Worm (Caenorhabditis elegans) whole organism, late embryonic: ENCODE measurements around the gene cgh-1.
"Not testable (repeated sequence)": the region's sequence is repeated elsewhere in the genome, so short reads cannot be mapped to it uniquely, and the experiment has no call there.

ENCODE experiments used
- C08G9.2 ChIP-seq: sonication (generic microtip); optimal IDR thresholded peaks from 2 replicates; lab custom pipeline; 2016; ENCODE audit warnings: mild to moderate bottlenecking, missing genetic modification characterization, moderate library complexity, missing compliant biosample characterization
- F13H6.1 ChIP-seq: sonication (generic microtip); optimal IDR thresholded peaks from 2 replicates; lab custom pipeline; 2016; ENCODE audit warnings: missing genetic modification characterization, missing compliant biosample characterization
- K02D7.2 ChIP-seq: sonication (generic microtip); optimal IDR thresholded peaks from 2 replicates; lab custom pipeline; 2017; ENCODE audit warnings: mild to moderate bottlenecking, missing genetic modification characterization, missing compliant biosample characterization
- K09A11.1 ChIP-seq: sonication (generic microtip); optimal IDR thresholded peaks from 2 replicates; lab custom pipeline; 2017; ENCODE audit warnings: antibody characterized with exemption, mild to moderate bottlenecking, missing genetic modification characterization, missing compliant biosample characterization; ENCODE audit not compliant: insufficient read depth
- Y22D7AL.16 ChIP-seq: sonication (generic microtip); optimal IDR thresholded peaks from 2 replicates; lab custom pipeline; 2016; ENCODE audit warnings: missing genetic modification characterization, missing compliant biosample characterization
- ama-1 ChIP-seq: fragments of 150-350 bp; optimal IDR thresholded peaks from 2 replicates; lab custom pipeline; 2014
- ceh-18 ChIP-seq: sonication (generic microtip); optimal IDR thresholded peaks from 2 replicates; lab custom pipeline; 2016; ENCODE audit warnings: missing genetic modification characterization, missing compliant biosample characterization
- ceh-19 ChIP-seq: fragments of 200-800 bp; sonication (Bioruptor generic); optimal IDR thresholded peaks from 2 replicates; lab custom pipeline; 2018; ENCODE audit warnings: mild to moderate bottlenecking, missing genetic modification characterization, missing compliant biosample characterization
- ceh-22 ChIP-seq: sonication (generic microtip); optimal IDR thresholded peaks from 2 replicates; lab custom pipeline; 2017; ENCODE audit warnings: missing biosample characterization, missing genetic modification characterization
- ceh-31 ChIP-seq: sonication (generic microtip); optimal IDR thresholded peaks from 2 replicates; lab custom pipeline; 2016; ENCODE audit warnings: missing genetic modification characterization, missing compliant biosample characterization
- ceh-48 ChIP-seq: sonication (generic microtip); optimal IDR thresholded peaks from 2 replicates; lab custom pipeline; 2016; ENCODE audit warnings: missing genetic modification characterization, inconsistent platforms, missing compliant biosample characterization
- ceh-6 ChIP-seq: fragments of 200-800 bp; sonication (Bioruptor generic); optimal IDR thresholded peaks from 2 replicates; lab custom pipeline; 2018; ENCODE audit warnings: mild to moderate bottlenecking, missing genetic modification characterization, missing compliant biosample characterization
- che-1 ChIP-seq: sonication (generic microtip); optimal IDR thresholded peaks from 2 replicates; lab custom pipeline; 2016; ENCODE audit warnings: mild to moderate bottlenecking, missing genetic modification characterization, missing compliant biosample characterization
- elt-2 ChIP-seq: sonication (generic microtip); optimal IDR thresholded peaks from 2 replicates; lab custom pipeline; 2016; ENCODE audit warnings: missing genetic modification reagents, missing genetic modification characterization, missing compliant biosample characterization
- elt-4 ChIP-seq: sonication (generic microtip); optimal IDR thresholded peaks from 2 replicates; lab custom pipeline; 2016; ENCODE audit warnings: missing genetic modification characterization, missing compliant biosample characterization
- eyg-1 ChIP-seq: sonication (generic microtip); optimal IDR thresholded peaks from 2 replicates; lab custom pipeline; 2016; ENCODE audit warnings: missing genotype, missing genetic modification characterization, missing compliant biosample characterization
- fkh-10 ChIP-seq: fragments of 150-350 bp; optimal IDR thresholded peaks from 2 replicates; lab custom pipeline; 2014; ENCODE audit warnings: missing biosample characterization, missing genetic modification reagents, missing genetic modification characterization
- gmeb-2 ChIP-seq: sonication (generic microtip); optimal IDR thresholded peaks from 2 replicates; lab custom pipeline; 2016; ENCODE audit warnings: missing genetic modification characterization, inconsistent platforms, missing compliant biosample characterization
- hlh-13 ChIP-seq: fragments of 200-800 bp; sonication (Bioruptor generic); optimal IDR thresholded peaks from 2 replicates; lab custom pipeline; 2018; ENCODE audit warnings: mild to moderate bottlenecking, missing genetic modification characterization, missing compliant biosample characterization
- hlh-30 ChIP-seq: sonication (generic microtip); optimal IDR thresholded peaks from 2 replicates; lab custom pipeline; 2017; ENCODE audit warnings: antibody characterized with exemption, missing genetic modification characterization, missing compliant biosample characterization; ENCODE audit not compliant: insufficient read depth
- hlh-8 ChIP-seq: sonication (generic microtip); optimal IDR thresholded peaks from 2 replicates; lab custom pipeline; 2016; ENCODE audit warnings: missing genotype, missing genetic modification characterization, missing compliant biosample characterization
- lin-11 ChIP-seq: fragments of 200-800 bp; sonication (Bioruptor generic); optimal IDR thresholded peaks from 2 replicates; lab custom pipeline; 2018; ENCODE audit warnings: mild to moderate bottlenecking, missing genetic modification characterization, missing compliant biosample characterization
- madf-2 ChIP-seq: sonication (generic microtip); optimal IDR thresholded peaks from 2 replicates; lab custom pipeline; 2017; ENCODE audit warnings: missing genetic modification characterization, missing compliant biosample characterization
- mec-3 ChIP-seq: sonication (generic microtip); optimal IDR thresholded peaks from 2 replicates; lab custom pipeline; 2016; ENCODE audit warnings: borderline replicate concordance, missing genetic modification characterization, missing compliant biosample characterization
- nfya-1 ChIP-seq: sonication (generic microtip); optimal IDR thresholded peaks from 2 replicates; lab custom pipeline; 2017; ENCODE audit warnings: missing genetic modification characterization, mild to moderate bottlenecking, missing compliant biosample characterization, antibody characterized with exemption, moderate library complexity
- nhr-11 ChIP-seq: fragments of 150-350 bp; optimal IDR thresholded peaks from 2 replicates; lab custom pipeline; 2014; ENCODE audit warnings: missing biosample characterization, missing genetic modification characterization
- npax-4 ChIP-seq: sonication (generic microtip); optimal IDR thresholded peaks from 2 replicates; lab custom pipeline; 2016; ENCODE audit warnings: missing genetic modification characterization, missing compliant biosample characterization
- odd-2 ChIP-seq: sonication (generic microtip); optimal IDR thresholded peaks from 2 replicates; lab custom pipeline; 2017; ENCODE audit warnings: antibody characterized with exemption, mild to moderate bottlenecking, missing genetic modification characterization, missing compliant biosample characterization
- pax-1 ChIP-seq: fragments of 150-350 bp; optimal IDR thresholded peaks from 2 replicates; lab custom pipeline; 2014; ENCODE audit warnings: missing biosample characterization, missing genetic modification characterization
- pros-1 ChIP-seq: fragments of 150-350 bp; optimal IDR thresholded peaks from 2 replicates; lab custom pipeline; 2014; ENCODE audit warnings: missing biosample characterization, missing genetic modification reagents, missing genetic modification characterization
- ref-2 ChIP-seq: sonication (generic microtip); optimal IDR thresholded peaks from 2 replicates; lab custom pipeline; 2016; ENCODE audit warnings: missing genetic modification characterization, missing compliant biosample characterization
- rnt-1 ChIP-seq: sonication (generic microtip); optimal IDR thresholded peaks from 2 replicates; lab custom pipeline; 2016; ENCODE audit warnings: missing genetic modification characterization, missing compliant biosample characterization
- sox-2 ChIP-seq: fragments of 200-800 bp; sonication (Bioruptor generic); IDR thresholded peaks from 2 replicates; pipeline ENCODE4 v1.3.6; 2022; ENCODE audit warnings: missing genetic modification reagents, missing genetic modification characterization, missing compliant biosample characterization
- tbx-2 ChIP-seq: sonication (generic microtip); optimal IDR thresholded peaks from 2 replicates; lab custom pipeline; 2016; ENCODE audit warnings: missing genetic modification characterization, missing compliant biosample characterization
- ttx-3 ChIP-seq: sonication (generic microtip); optimal IDR thresholded peaks from 2 replicates; lab custom pipeline; 2016; ENCODE audit warnings: missing genetic modification reagents, missing genetic modification characterization, missing compliant biosample characterization
- unc-3 ChIP-seq, 2 experiments: fragments of 200-800 bp in 1 of 2; sonication (Bioruptor generic) in 1 of 2; sonication (generic microtip) in 1 of 2; conservative IDR thresholded peaks in 1 of 2; optimal IDR thresholded peaks in 1 of 2; 2 replicates each; pipeline versions ENCODE4 v1.3.6 to Lab custom; 2016 to 2022; ENCODE audit warnings: missing compliant biosample characterization in 2 of 2, missing genetic modification characterization in 2 of 2, missing genetic modification reagents in 1 of 2
- zip-5 ChIP-seq: sonication (generic microtip); optimal IDR thresholded peaks from 2 replicates; lab custom pipeline; 2016; ENCODE audit warnings: missing genetic modification characterization, missing compliant biosample characterization

cgh-1 gene

ce11 chrIII:7488303-7488702, 9.3 kb downstream of the cgh-1 start:
- TF ChIP-seq ceh-48 = no peak

ce11 chrIII:7484765-7485164, 12.9 kb downstream of the cgh-1 start:
- no peak for TF ChIP-seq hlh-13 (GFP tag; lab: Kevin White, UChicago)
- no peak for TF ChIP-seq C08G9.2
- no peak for TF ChIP-seq npax-4 (tag; lab: Kevin White, UChicago)
- TF ChIP-seq elt-2 (tag; lab: Kevin White, UChicago) = no peak
- no peak for TF ChIP-seq madf-2 (tag; lab: Kevin White, UChicago)
- no peak for TF ChIP-seq mec-3 (tag; lab: Kevin White, UChicago)

- TF ChIP-seq elt-4 (tag; lab: Kevin White, UChicago) (no peak), che-1 (tag; lab: Kevin White, UChicago) (no peak), Y22D7AL.16 (tag; lab: Kevin White, UChicago) (no peak), unc-3 (GFP tag; conservative IDR thresholded peaks at IDR 0.05; lab: Robert Waterston, UW) (no peak), unc-3 (tag; optimal IDR thresholded peaks at IDR 0.05; lab: Kevin White, UChicago) (no peak), hlh-8 (tag; lab: Kevin White, UChicago) (no peak), nfya-1 (no peak), odd-2 (tag; lab: Kevin White, UChicago) (no peak), gmeb-2 (tag; lab: Kevin White, UChicago) (no peak), ceh-19 (GFP tag; lab: Kevin White, UChicago) (no peak), npax-4 (tag; lab: Kevin White, UChicago) (no peak), C08G9.2 (no peak), sox-2 (GFP tag; lab: Robert Waterston, UW) (no peak), ceh-31 (tag; lab: Kevin White, UChicago) (no peak), nhr-11 (no peak), ceh-6 (GFP tag; lab: Kevin White, UChicago) (no peak), K09A11.1 (tag; lab: Kevin White, UChicago) (no peak), K02D7.2 (tag; lab: Kevin White, UChicago) (no peak), ceh-48 (no peak), eyg-1 (tag; lab: Kevin White, UChicago) (no peak), ref-2 (tag; lab: Kevin White, UChicago) (no peak)
Observed at ce11 chrIII:7478932-7479331, 18.7 kb downstream of the cgh-1 start.

ce11 chrIII:7468980-7469379, 28.7 kb downstream of the cgh-1 start, which contains the start of gene H14A12.5:
TSS of gene H14A12.5 (minus strand) at chrIII:7469080.
- not testable (repeated sequence) for TF ChIP-seq ceh-22 (tag; lab: Kevin White, UChicago); tbx-2 (tag; lab: Kevin White, UChicago); fkh-10

- TF ChIP-seq rnt-1 = peak; percentile 14
- TF ChIP-seq ttx-3 (tag; lab: Kevin White, UChicago) = no peak
- TF ChIP-seq nfya-1 = peak; percentile 31
- TF ChIP-seq ceh-18 (tag; lab: Kevin White, UChicago) = peak; percentile 12
- TF ChIP-seq madf-2 (tag; lab: Kevin White, UChicago) = no peak
- TF ChIP-seq lin-11 (tag; lab: Kevin White, UChicago) = no peak
- TF ChIP-seq elt-4 (tag; lab: Kevin White, UChicago) = no peak
- peak; percentile 9 for TF ChIP-seq hlh-30
- no peak for TF ChIP-seq zip-5 (tag; lab: Kevin White, UChicago)
- TF ChIP-seq pax-1 (tag; lab: Kevin White, UChicago) = no peak
- TF ChIP-seq ama-1 (lab: Kevin White, UChicago) = no peak
- no peak for TF ChIP-seq F13H6.1 (tag; lab: Kevin White, UChicago)
- no peak for TF ChIP-seq pros-1 (tag; lab: Kevin White, UChicago)
Observed at ce11 chrIII:7465347-7465746, 32.3 kb downstream of the cgh-1 start, which contains the start of gene fum-1. TSS of gene fum-1 (plus strand) at chrIII:7465605.
